Worm (Caenorhabditis elegans): ENCODE measurements around the gene nlp-58.
A peak's percentile ranks its signal among the peaks of the same experiment; 100 is the strongest.

Gene nlp-58

DNA sequence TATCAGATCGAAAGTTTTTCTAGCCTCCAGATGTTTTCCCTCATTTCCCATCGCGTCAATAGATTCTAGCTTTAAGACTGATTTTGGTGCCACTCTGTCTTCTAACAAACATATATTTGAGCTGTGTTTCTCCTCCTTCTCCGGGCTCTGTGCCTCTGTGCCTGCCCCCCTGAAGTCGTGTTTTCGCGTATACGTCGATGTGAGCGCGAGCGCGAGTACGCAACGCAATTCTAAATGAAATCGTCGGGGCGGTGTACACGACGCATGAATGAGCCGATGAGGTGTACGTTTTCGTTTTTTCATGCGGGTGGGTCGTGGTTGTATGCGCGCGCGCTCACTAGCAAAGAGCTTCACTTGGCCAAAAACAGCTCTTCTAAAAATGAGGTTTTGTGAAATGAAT lies 17.2 kb upstream of the nlp-58 start:
- TF ChIP-seq sma-3 (GFP tag; optimal IDR thresholded peaks at IDR 0.05) (no peak), nhr-10 (tag; optimal IDR thresholded peaks at IDR 0.05) (no peak), unc-62 (GFP tag; optimal IDR thresholded peaks at IDR 0.05) (no peak), lin-13 (GFP tag; optimal IDR thresholded peaks at IDR 0.05) (no peak), F13H6.1 (tag; optimal IDR thresholded peaks at IDR 0.05) (no peak), unc-55 (GFP tag; optimal IDR thresholded peaks at IDR 0.05) (no peak), nhr-11 (tag; optimal IDR thresholded peaks at IDR 0.05) (no peak), lin-39 (tag; optimal IDR thresholded peaks at IDR 0.05) (no peak), ZK546.5 (tag; optimal IDR thresholded peaks at IDR 0.05) (no peak), fos-1 (tag; optimal IDR thresholded peaks at IDR 0.05) (no peak), zag-1 (tag; optimal IDR thresholded peaks at IDR 0.05) (no peak), ama-1 (optimal IDR thresholded peaks at IDR 0.05) (no peak)

DNA sequence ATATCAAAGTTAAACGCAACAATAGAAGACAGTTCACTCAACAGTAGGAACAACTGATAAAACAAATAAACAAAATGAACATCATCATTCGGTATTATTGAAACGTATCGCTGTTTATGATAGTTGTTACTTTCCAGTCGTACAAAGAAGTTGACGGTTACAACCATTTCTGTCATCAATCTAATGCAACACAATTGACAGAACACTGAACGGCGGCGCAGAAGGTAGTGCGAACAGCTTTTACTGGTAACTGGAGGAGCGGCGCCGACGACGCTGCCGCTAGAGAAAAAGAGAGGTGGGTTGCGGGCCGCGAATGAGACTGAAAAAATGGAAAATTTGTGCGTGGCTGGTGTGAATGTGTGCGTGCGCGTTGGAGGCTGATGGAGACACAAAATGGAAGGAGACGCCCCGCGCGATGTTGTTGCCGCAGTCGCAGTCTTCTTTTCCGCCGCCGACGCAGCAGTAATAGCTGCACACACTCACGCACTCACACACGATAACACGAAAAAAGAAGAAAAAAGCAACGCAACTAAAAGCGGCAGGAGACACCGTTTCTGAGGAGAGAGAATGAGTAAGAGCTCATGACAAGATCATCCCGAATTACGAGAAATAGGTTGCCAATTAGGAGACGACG lies 15.5 kb upstream of the nlp-58 start:
- TF ChIP-seq nhr-237 (tag; optimal IDR thresholded peaks at IDR 0.05) (no peak), unc-55 (GFP tag; optimal IDR thresholded peaks at IDR 0.05) (peak; percentile 34)

DNA sequence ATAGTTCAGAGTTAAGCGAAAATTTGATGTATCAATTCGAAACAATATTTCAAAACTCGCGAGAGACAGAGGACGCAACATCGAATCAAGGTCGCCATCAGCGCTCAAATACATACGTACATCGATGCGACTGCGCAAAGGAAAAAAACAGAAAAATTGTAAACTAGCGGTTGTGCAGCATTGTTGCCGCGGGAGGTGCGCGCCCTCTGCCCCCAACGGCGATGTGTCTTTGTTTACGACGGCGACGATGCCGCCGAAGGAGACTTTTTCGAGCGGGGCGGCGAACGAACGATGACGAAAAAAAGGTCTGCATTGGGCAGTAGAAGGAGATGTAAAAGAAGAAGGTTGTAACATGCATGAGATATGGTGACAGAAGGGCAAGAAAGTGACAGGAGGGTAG lies 14.2 kb upstream of the nlp-58 start:
- TF ChIP-seq dmd-4 (tag; optimal IDR thresholded peaks at IDR 0.05) (no peak), elt-1 (tag; optimal IDR thresholded peaks at IDR 0.05) (no peak), zag-1 (tag; optimal IDR thresholded peaks at IDR 0.05) (no peak)

DNA sequence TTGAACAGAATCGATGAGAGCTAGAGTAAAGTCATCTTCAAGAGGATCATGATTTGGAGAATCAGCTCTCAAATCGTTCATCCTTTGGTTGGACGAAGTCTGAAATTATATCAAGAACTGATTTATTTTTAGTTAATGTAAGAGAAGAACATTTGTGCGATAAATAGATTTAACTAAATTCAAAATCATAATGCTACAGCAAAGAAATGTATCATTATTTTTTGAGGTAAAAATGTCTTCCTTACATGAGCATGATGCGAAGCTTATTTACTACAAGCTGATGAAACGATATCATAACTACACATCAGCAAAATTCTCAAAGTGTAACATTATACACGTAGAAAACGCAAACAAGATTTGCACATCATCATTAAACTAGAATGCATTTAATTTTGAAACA lies 13.7 kb upstream of the nlp-58 start, which contains the start of gene madf-4:
Gene madf-4 (minus strand): TSS at position 101 of the 400 bp plus-strand sequence.
- TF ChIP-seq nhr-23 (tag; optimal IDR thresholded peaks at IDR 0.05) (no peak), ztf-1 (GFP tag; conservative IDR thresholded peaks at IDR 0.05) (no peak), ztf-4 (tag; optimal IDR thresholded peaks at IDR 0.05) (no peak), ZK546.5 (tag; optimal IDR thresholded peaks at IDR 0.05) (no peak), unc-62 (GFP tag; optimal IDR thresholded peaks at IDR 0.05) (no peak), lin-39 (tag; optimal IDR thresholded peaks at IDR 0.05) (no peak), unc-39 (tag; optimal IDR thresholded peaks at IDR 0.05) (no peak), gmeb-1 (tag; optimal IDR thresholded peaks at IDR 0.05) (no peak), blmp-1 (tag; optimal IDR thresholded peaks at IDR 0.05; ENCODE audit: insufficient read depth) (no peak), nhr-10 (tag; optimal IDR thresholded peaks at IDR 0.05) (no peak), nhr-12 (tag; optimal IDR thresholded peaks at IDR 0.05) (no peak), alr-1 (tag; optimal IDR thresholded peaks at IDR 0.05) (no peak)

DNA sequence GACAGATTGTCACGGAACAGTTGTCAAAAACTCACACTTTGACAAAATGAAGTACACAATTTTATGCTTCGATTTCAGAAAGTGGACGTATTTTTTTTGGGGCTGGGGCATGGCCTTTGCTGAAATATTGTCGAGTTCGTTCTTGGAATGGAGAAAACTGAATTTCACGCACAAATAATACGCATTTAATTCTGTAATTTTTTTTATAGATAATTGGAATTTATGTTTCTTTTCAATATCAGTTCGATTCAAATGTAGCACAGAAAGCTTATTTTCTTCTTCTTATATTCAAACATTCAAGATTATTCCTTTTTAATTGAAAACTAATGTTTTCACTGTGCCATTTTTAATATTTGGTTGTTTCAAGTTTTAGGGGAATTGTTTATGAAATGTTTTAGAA lies 11.6 kb upstream of the nlp-58 start, which contains the start of gene T07C12.10:
Gene T07C12.10 (minus strand): TSS at position 101 of the 400 bp plus-strand sequence.
- no peak for TF ChIP-seq fos-1 (tag; optimal IDR thresholded peaks at IDR 0.05)
- no peak for TF ChIP-seq nhr-6 (tag; optimal IDR thresholded peaks at IDR 0.05)
- no peak for TF ChIP-seq unc-39 (tag; optimal IDR thresholded peaks at IDR 0.05)
- no peak for TF ChIP-seq R02D3.7 (tag; optimal IDR thresholded peaks at IDR 0.05)
- TF ChIP-seq blmp-1 (tag; optimal IDR thresholded peaks at IDR 0.05; ENCODE audit: insufficient read depth), result no peak
- no peak for TF ChIP-seq nhr-12 (tag; optimal IDR thresholded peaks at IDR 0.05)
- TF ChIP-seq ama-1 (optimal IDR thresholded peaks at IDR 0.05), result no peak
- no peak for TF ChIP-seq nhr-237 (tag; optimal IDR thresholded peaks at IDR 0.05)
- no peak for TF ChIP-seq ztf-11 (tag; optimal IDR thresholded peaks at IDR 0.05)
- no peak for TF ChIP-seq sem-4 (tag; optimal IDR thresholded peaks at IDR 0.05)
- TF ChIP-seq aly-2 (tag; optimal IDR thresholded peaks at IDR 0.05), result no peak
- TF ChIP-seq nhr-21 (tag; optimal IDR thresholded peaks at IDR 0.05), result no peak
- TF ChIP-seq sma-9 (GFP tag; optimal IDR thresholded peaks at IDR 0.05), result no peak
- no peak for TF ChIP-seq sma-9 (tag; optimal IDR thresholded peaks at IDR 0.05)
- no peak for TF ChIP-seq ztf-4 (tag; optimal IDR thresholded peaks at IDR 0.05)
- TF ChIP-seq C34F6.9 (tag; optimal IDR thresholded peaks at IDR 0.05), result no peak

DNA sequence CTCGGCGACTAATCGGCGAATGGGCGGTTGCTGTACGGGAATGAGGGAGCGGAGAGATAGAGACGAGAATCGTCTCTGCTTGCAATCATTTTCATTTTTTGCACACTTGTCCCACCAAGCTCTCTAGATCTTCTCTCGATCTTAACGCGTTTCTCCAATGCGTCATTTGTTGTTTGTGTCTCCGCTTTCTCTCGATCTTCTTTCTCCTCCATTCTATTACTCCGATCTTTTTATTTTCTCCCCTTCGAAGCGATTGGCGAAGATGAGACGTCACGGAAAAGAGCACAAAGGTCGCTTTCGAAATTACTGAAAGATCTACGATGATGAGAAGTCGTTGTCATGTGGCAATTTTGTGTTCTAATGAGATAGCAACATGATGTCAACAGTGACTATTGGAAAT lies 9.9 kb upstream of the nlp-58 start:
- peak; percentile 82 for TF ChIP-seq F13H6.1 (tag; optimal IDR thresholded peaks at IDR 0.05)
- TF ChIP-seq nhr-6 (tag; optimal IDR thresholded peaks at IDR 0.05), result peak; percentile 23
- no peak for TF ChIP-seq mbf-1 (tag; optimal IDR thresholded peaks at IDR 0.05)
- TF ChIP-seq nhr-12 (tag; optimal IDR thresholded peaks at IDR 0.05), result no peak
- TF ChIP-seq sma-9 (GFP tag; optimal IDR thresholded peaks at IDR 0.05), result peak; percentile 46
- no peak for TF ChIP-seq sma-9 (tag; optimal IDR thresholded peaks at IDR 0.05)
- TF ChIP-seq unc-55 (GFP tag; optimal IDR thresholded peaks at IDR 0.05), result no peak
- peak in 1 of 2 experiments; percentile 44 for TF ChIP-seq lsy-2 (tag; optimal IDR thresholded peaks at IDR 0.05)
- peak; percentile 73 for TF ChIP-seq nhr-129 (tag; optimal IDR thresholded peaks at IDR 0.05)
- peak; percentile 29 for TF ChIP-seq C34F6.9 (tag; optimal IDR thresholded peaks at IDR 0.05)
- TF ChIP-seq crh-2 (tag; optimal IDR thresholded peaks at IDR 0.05), result no peak
- TF ChIP-seq mab-5 (tag; optimal IDR thresholded peaks at IDR 0.05), result no peak
